Worm (Caenorhabditis elegans) whole organism, L4 larva: ENCODE measurements around the gene sra-26.

Experiments used
- D1046.2 ChIP-seq: fragments of 200-800 bp; sonication (Bioruptor generic); IDR thresholded peaks from 2 replicates; pipeline ENCODE4 v1.3.6; 2022; ENCODE audit warnings: missing genetic modification characterization, missing compliant biosample characterization
- F44E2.7 ChIP-seq: fragments of 200-800 bp; sonication (Bioruptor generic); IDR thresholded peaks from 2 replicates; pipeline ENCODE4 v2.1.2; 2022; ENCODE audit warnings: missing genetic modification characterization, missing compliant biosample characterization
- R02D3.7 ChIP-seq: fragments of 150-350 bp; sonication (generic microtip); optimal IDR thresholded peaks from 3 replicates; lab custom pipeline; 2014; ENCODE audit warnings: missing biosample characterization, missing genetic modification characterization
- Y105C5A.15 ChIP-seq: fragments of 200-800 bp; sonication (Bioruptor generic); IDR thresholded peaks from 2 replicates; pipeline ENCODE4 v1.3.6; 2022; ENCODE audit warnings: missing genetic modification characterization, missing compliant biosample characterization
- Y5F2A.4 ChIP-seq: fragments of 200-800 bp; sonication (Bioruptor generic); optimal IDR thresholded peaks from 2 replicates; lab custom pipeline; 2018; ENCODE audit warnings: mild to moderate bottlenecking, missing genetic modification characterization, missing compliant biosample characterization
- ZK337.2 ChIP-seq: fragments of 200-800 bp; sonication (Bioruptor generic); IDR thresholded peaks from 2 replicates; pipeline ENCODE4 v1.3.6; 2022; ENCODE audit warnings: missing genetic modification reagents, missing genetic modification characterization, missing compliant biosample characterization
- aha-1 ChIP-seq: fragments of 150-350 bp; peaks from one replicate; lab custom pipeline; 2014; ENCODE audit warnings: missing biosample characterization, missing genetic modification characterization
- aly-2 ChIP-seq: sonication (generic microtip); optimal IDR thresholded peaks from 2 replicates; lab custom pipeline; 2018; ENCODE audit warnings: missing biosample characterization, missing genetic modification characterization
- attf-4 ChIP-seq: sonication (generic microtip); optimal IDR thresholded peaks from 3 replicates; lab custom pipeline; 2017; ENCODE audit warnings: missing biosample characterization, missing genetic modification characterization
- ceh-32 ChIP-seq: sonication (generic microtip); optimal IDR thresholded peaks from 2 replicates; lab custom pipeline; 2016; ENCODE audit warnings: mild to moderate bottlenecking, missing genetic modification characterization, missing compliant biosample characterization; ENCODE audit not compliant: poor library complexity
- ceh-44 ChIP-seq: fragments of 200-800 bp; sonication (Bioruptor generic); IDR thresholded peaks from 2 replicates; pipeline ENCODE4 v1.3.6; 2022; ENCODE audit warnings: missing genetic modification reagents, missing genetic modification characterization, missing compliant biosample characterization
- daf-12 ChIP-seq: fragments of 150-350 bp; optimal IDR thresholded peaks from 2 replicates; lab custom pipeline; 2014; ENCODE audit warnings: missing biosample characterization, missing genetic modification reagents, missing genetic modification characterization
- daf-16 ChIP-seq, 3 experiments: sonication (generic microtip); optimal IDR thresholded peaks; 2 replicates each; lab custom pipeline; 2016 to 2017; ENCODE audit warnings: missing genetic modification characterization in 3 of 3, missing genetic modification reagents in 3 of 3, mild to moderate bottlenecking in 2 of 3, missing compliant biosample characterization in 2 of 3, missing biosample characterization in 1 of 3, moderate library complexity in 1 of 3
- dmd-6 ChIP-seq: fragments of 200-800 bp; sonication (Bioruptor generic); IDR thresholded peaks from 2 replicates; pipeline ENCODE4 v1.3.6; 2022; ENCODE audit warnings: missing genetic modification reagents, missing genetic modification characterization, missing compliant biosample characterization
- dmd-8 ChIP-seq: fragments of 200-800 bp; sonication (Bioruptor generic); IDR thresholded peaks from 2 replicates; pipeline ENCODE4 v1.3.6; 2022; ENCODE audit warnings: missing genetic modification characterization, missing compliant biosample characterization
- gei-8 ChIP-seq: fragments of 200-800 bp; sonication (Bioruptor generic); optimal IDR thresholded peaks from 2 replicates; lab custom pipeline; 2018; ENCODE audit warnings: mild to moderate bottlenecking, missing genetic modification characterization, missing compliant biosample characterization
- hlh-11 ChIP-seq: fragments of 200-800 bp; sonication (Bioruptor generic); optimal IDR thresholded peaks from 2 replicates; lab custom pipeline; 2018; ENCODE audit warnings: mild to moderate bottlenecking, missing genetic modification characterization, missing compliant biosample characterization
- hlh-30 ChIP-seq: sonication (generic microtip); optimal IDR thresholded peaks from 2 replicates; lab custom pipeline; 2017; ENCODE audit warnings: antibody characterized with exemption, mild to moderate bottlenecking, missing genetic modification characterization, missing compliant biosample characterization; ENCODE audit not compliant: insufficient read depth
- lin-13 ChIP-seq: fragments of 150-350 bp; optimal IDR thresholded peaks from 2 replicates; lab custom pipeline; 2014; ENCODE audit warnings: missing biosample characterization, missing genetic modification reagents, missing genetic modification characterization
- madf-9 ChIP-seq: fragments of 200-800 bp; sonication (Bioruptor generic); conservative IDR thresholded peaks from 2 replicates; pipeline ENCODE4 v1.3.6; 2022; ENCODE audit warnings: missing genetic modification reagents, missing genetic modification characterization, missing compliant biosample characterization
- nhr-10 ChIP-seq: fragments of 150-350 bp; optimal IDR thresholded peaks from 2 replicates; lab custom pipeline; 2014; ENCODE audit warnings: missing biosample characterization, missing genetic modification characterization
- nhr-11 ChIP-seq: fragments of 150-350 bp; optimal IDR thresholded peaks from 2 replicates; lab custom pipeline; 2014; ENCODE audit warnings: missing biosample characterization, missing genetic modification characterization
- nhr-237 ChIP-seq: sonication (generic microtip); optimal IDR thresholded peaks from 2 replicates; lab custom pipeline; 2017; ENCODE audit warnings: missing biosample characterization, missing genetic modification characterization
- nhr-42 ChIP-seq: fragments of 200-800 bp; sonication (Bioruptor generic); IDR thresholded peaks from 2 replicates; pipeline ENCODE4 v1.3.6; 2022; ENCODE audit warnings: missing genetic modification characterization, missing compliant biosample characterization
- nhr-76 ChIP-seq: fragments of 150-350 bp; optimal IDR thresholded peaks from 2 replicates; lab custom pipeline; 2014; ENCODE audit warnings: missing biosample characterization, missing genetic modification characterization
- pha-4 ChIP-seq, 2 experiments: fragments of 150-350 bp in 1 of 2; fragments of 200-800 bp in 1 of 2; sonication (Bioruptor generic) in 1 of 2; IDR thresholded peaks in 1 of 2; optimal IDR thresholded peaks in 1 of 2; 2 replicates each; pipeline versions ENCODE4 v1.3.6 to Lab custom; 2014 to 2022; ENCODE audit warnings: missing genetic modification characterization in 2 of 2, missing genetic modification reagents in 2 of 2, missing biosample characterization in 1 of 2, missing compliant biosample characterization in 1 of 2
- pqm-1 ChIP-seq: sonication (generic microtip); optimal IDR thresholded peaks from 2 replicates; lab custom pipeline; 2017; ENCODE audit warnings: missing biosample characterization, missing genetic modification characterization
- rbr-2 ChIP-seq: sonication (generic microtip); optimal IDR thresholded peaks from 2 replicates; lab custom pipeline; 2016; ENCODE audit warnings: missing genotype, missing genetic modification characterization, missing compliant biosample characterization
- saeg-2 ChIP-seq: fragments of 200-800 bp; sonication (Bioruptor generic); IDR thresholded peaks from 2 replicates; pipeline ENCODE4 v1.3.6; 2022; ENCODE audit warnings: missing genetic modification reagents, missing genetic modification characterization, missing compliant biosample characterization
- set-16 ChIP-seq: fragments of 200-800 bp; sonication (Bioruptor generic); IDR thresholded peaks from 2 replicates; pipeline ENCODE4 v1.3.6; 2022; ENCODE audit warnings: missing genetic modification reagents, missing genetic modification characterization, missing compliant biosample characterization
- skn-1 ChIP-seq: fragments of 150-350 bp; optimal IDR thresholded peaks from 2 replicates; lab custom pipeline; 2014; ENCODE audit warnings: missing biosample characterization, missing genetic modification characterization
- tag-97 ChIP-seq: fragments of 200-800 bp; sonication (Bioruptor generic); IDR thresholded peaks from 2 replicates; pipeline ENCODE4 v1.3.6; 2022; ENCODE audit warnings: missing genetic modification characterization, missing compliant biosample characterization
- unc-130 ChIP-seq: sonication (generic microtip); optimal IDR thresholded peaks from 2 replicates; lab custom pipeline; 2016; ENCODE audit warnings: missing genetic modification reagents, missing genetic modification characterization, missing compliant biosample characterization
- unc-62 ChIP-seq, 3 experiments: fragments of 150-350 bp in 1 of 3; sonication (generic microtip); optimal IDR thresholded peaks in 2 of 3; peaks in 1 of 3; 1 replicate in 1 of 3; 2 replicates in 2 of 3; lab custom pipeline; 2014 to 2017; ENCODE audit warnings: missing biosample characterization in 3 of 3, missing genetic modification characterization in 3 of 3, missing genetic modification reagents in 3 of 3, missing genotype in 1 of 3
- vab-7 ChIP-seq: fragments of 200-800 bp; sonication (Bioruptor generic); IDR thresholded peaks from 2 replicates; pipeline ENCODE4 v1.3.6; 2022; ENCODE audit warnings: missing genetic modification reagents, missing genetic modification characterization, missing compliant biosample characterization
- zag-1 ChIP-seq: fragments of 150-350 bp; optimal IDR thresholded peaks from 2 replicates; lab custom pipeline; 2014; ENCODE audit warnings: missing biosample characterization, missing genetic modification characterization

sra-26 gene

DNA sequence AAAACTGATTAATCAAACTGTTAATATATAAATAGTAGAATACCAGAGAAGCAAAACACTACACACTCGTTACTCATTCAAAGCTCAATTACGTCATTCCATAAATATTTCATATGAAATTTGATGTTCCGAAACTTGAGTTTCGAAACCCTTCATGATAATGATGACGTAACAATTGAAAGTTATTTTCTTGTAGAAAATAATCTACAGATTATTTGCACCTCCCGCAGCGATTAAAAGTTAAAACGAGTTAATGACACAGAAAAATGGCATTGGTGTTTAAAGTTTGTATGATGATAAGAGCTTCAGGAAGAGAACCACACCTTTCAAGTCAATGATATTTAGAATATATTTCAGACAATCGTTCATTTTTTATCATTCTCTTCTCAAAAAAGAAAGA lies 22.3 kb upstream of the sra-26 start, which contains the start of gene H43E16.1 (continued):
- TF ChIP-seq unc-130 (GFP tag; lab: Kevin White, UChicago) = no peak
- no peak for TF ChIP-seq zag-1 (tag; lab: Kevin White, UChicago)
- no peak for TF ChIP-seq R02D3.7 (tag; lab: Kevin White, UChicago)
- no peak for TF ChIP-seq tag-97 (GFP tag; lab: Robert Waterston, UW)
- no peak for TF ChIP-seq hlh-30 (tag; lab: Kevin White, UChicago)
- no peak for TF ChIP-seq nhr-237 (tag; lab: Kevin White, UChicago)
- no peak for TF ChIP-seq nhr-42 (GFP tag; lab: Robert Waterston, UW)
- no peak for TF ChIP-seq gei-8
- TF ChIP-seq Y5F2A.4 (GFP tag; lab: Kevin White, UChicago) = no peak
- no peak for TF ChIP-seq pha-4 (GFP tag; IDR thresholded peaks at IDR 0.05; lab: Robert Waterston, UW)
- TF ChIP-seq pha-4 (tag; optimal IDR thresholded peaks at IDR 0.05; lab: Kevin White, UChicago) = no peak
- no peak for TF ChIP-seq nhr-11 (tag; lab: Kevin White, UChicago)
- no peak for TF ChIP-seq attf-4 (tag; lab: Kevin White, UChicago)
- TF ChIP-seq skn-1 (tag; lab: Kevin White, UChicago) = no peak
- TF ChIP-seq pqm-1 (tag; lab: Kevin White, UChicago) = peak; percentile 80
- no peak for TF ChIP-seq vab-7
- no peak for TF ChIP-seq saeg-2 (GFP tag; lab: Robert Waterston, UW)
- TF ChIP-seq F44E2.7 (GFP tag; lab: Robert Waterston, UW) = no peak
- TF ChIP-seq daf-12 (tag; lab: Kevin White, UChicago) = no peak
- peak; percentile 23 for TF ChIP-seq hlh-11 (tag; lab: Kevin White, UChicago)
- peak; percentile 41 for TF ChIP-seq aha-1 (tag; lab: Kevin White, UChicago)
- peak; percentile 79 for TF ChIP-seq dmd-6 (GFP tag; lab: Robert Waterston, UW)
- no peak for TF ChIP-seq lin-13 (GFP tag; lab: Kevin White, UChicago)
- TF ChIP-seq dmd-8 (GFP tag; lab: Robert Waterston, UW) = no peak

DNA sequence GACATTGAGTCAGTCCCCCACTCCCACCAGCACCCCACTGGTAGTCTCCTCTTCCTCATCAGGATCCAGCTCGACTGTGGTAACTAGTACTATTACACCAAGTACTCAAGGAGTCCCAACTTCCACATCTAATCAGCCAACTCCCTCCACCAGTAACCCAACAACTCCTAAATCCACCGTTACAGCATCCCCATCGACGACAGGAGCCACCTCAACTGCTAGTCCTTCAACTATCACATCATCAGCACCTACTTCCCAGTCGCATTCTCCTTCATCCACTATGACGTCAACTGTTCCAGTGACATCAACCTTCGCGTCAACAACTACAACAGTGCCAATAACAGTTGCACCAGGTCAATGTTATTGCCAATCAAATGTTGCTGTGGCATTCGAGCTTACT lies 16.9 kb upstream of the sra-26 start:
- no peak for TF ChIP-seq nhr-11 (tag; lab: Kevin White, UChicago)
- TF ChIP-seq unc-62 (GFP tag; optimal IDR thresholded peaks at IDR 0.05 in 1 of 2; lab: Kevin White, UChicago) = peak in 1 of 2 experiments; percentile 96
- no peak for TF ChIP-seq unc-62 (tag; optimal IDR thresholded peaks at IDR 0.05; lab: Kevin White, UChicago)

- TF ChIP-seq madf-9 (GFP tag; lab: Robert Waterston, UW) (no peak), ceh-44 (GFP tag; lab: Robert Waterston, UW) (no peak), D1046.2 (GFP tag; lab: Robert Waterston, UW) (no peak), R02D3.7 (tag; lab: Kevin White, UChicago) (no peak), unc-62 (GFP tag; optimal IDR thresholded peaks at IDR 0.05 in 1 of 2; lab: Kevin White, UChicago) (peak in 1 of 2 experiments; percentile 92), unc-62 (tag; optimal IDR thresholded peaks at IDR 0.05; lab: Kevin White, UChicago) (no peak)
- TF ChIP-seq, all 104 proteins: peak for 1
Observed at ce11 chrII:6667534-6667933, 15.9 kb upstream of the sra-26 start.

DNA sequence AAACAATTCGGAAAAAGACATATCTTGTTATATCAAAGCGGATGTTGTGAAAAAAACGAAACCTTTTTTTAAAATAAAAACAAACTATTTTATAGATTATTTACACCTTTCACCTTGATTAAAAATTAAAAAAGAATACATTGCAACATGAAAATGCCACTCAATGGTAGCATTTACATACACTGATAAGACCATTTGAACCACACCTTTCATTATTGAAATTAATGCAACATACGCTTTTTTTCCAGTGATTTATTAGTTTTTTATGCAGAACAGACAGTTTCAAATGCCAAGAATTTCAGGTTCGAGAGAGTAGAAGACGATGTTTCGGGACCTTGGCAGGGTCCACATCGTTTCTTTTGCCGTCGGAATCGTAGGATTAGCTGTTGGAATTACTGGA lies 15.0 kb upstream of the sra-26 start, which contains the start of gene T19D12.1:
TSS of gene T19D12.1 (plus strand) at position 301 of the 400 bp plus-strand sequence.
- TF ChIP-seq unc-130 (GFP tag; lab: Kevin White, UChicago) = no peak
- no peak for TF ChIP-seq Y105C5A.15
- TF ChIP-seq set-16 (GFP tag; lab: Robert Waterston, UW) = no peak
- peak; percentile 25 for TF ChIP-seq pqm-1 (tag; lab: Kevin White, UChicago)
- TF ChIP-seq ceh-32 = no peak
- no peak for TF ChIP-seq nhr-10 (tag; lab: Kevin White, UChicago)
- TF ChIP-seq aly-2 = no peak
- TF ChIP-seq daf-16 (GFP tag; optimal IDR thresholded peaks at IDR 0.05; lab: Kevin White, UChicago) = no peak
- TF ChIP-seq daf-16 (tag; optimal IDR thresholded peaks at IDR 0.05; lab: Kevin White, UChicago) = peak; percentile 5
- no peak for TF ChIP-seq ZK337.2 (GFP tag; lab: Robert Waterston, UW)
- no peak for TF ChIP-seq D1046.2 (GFP tag; lab: Robert Waterston, UW)
- no peak for TF ChIP-seq R02D3.7 (tag; lab: Kevin White, UChicago)
- no peak for TF ChIP-seq nhr-76 (tag; lab: Kevin White, UChicago)
- TF ChIP-seq rbr-2 = no peak
- peak in 1 of 2 experiments; percentile 0 for TF ChIP-seq unc-62 (GFP tag; optimal IDR thresholded peaks at IDR 0.05 in 1 of 2; lab: Kevin White, UChicago)
- TF ChIP-seq unc-62 (tag; optimal IDR thresholded peaks at IDR 0.05; lab: Kevin White, UChicago) = no peak
- no peak for TF ChIP-seq F44E2.7 (GFP tag; lab: Robert Waterston, UW)
- TF ChIP-seq dmd-6 (GFP tag; lab: Robert Waterston, UW) = peak; percentile 28; the same call in 1 of the 2 replicates
- TF ChIP-seq, all 104 proteins: peak for 4
